Worm (Caenorhabditis elegans): Measurements from ENCODE around the gene F35H8.12.

Gene F35H8.12

ce11 chrII:9601679-9602078 is 50.0 kb downstream of the F35H8.12 start (continued):
- TF ChIP-seq vab-15 (tag; optimal IDR thresholded peaks at IDR 0.05) (peak; percentile 72), ama-1 (optimal IDR thresholded peaks at IDR 0.05) (peak; percentile 68), ceh-90 (tag; optimal IDR thresholded peaks at IDR 0.05) (no peak), isw-1 (GFP tag; IDR thresholded peaks at IDR 0.05) (no peak), unc-98 (GFP tag; IDR thresholded peaks at IDR 0.05) (no peak), ztf-4 (tag; optimal IDR thresholded peaks at IDR 0.05) (peak; percentile 80), nhr-84 (tag; optimal IDR thresholded peaks at IDR 0.05) (no peak), skn-1 (tag; optimal IDR thresholded peaks at IDR 0.05) (no peak), mef-2 (tag; optimal IDR thresholded peaks at IDR 0.05) (no peak), swsn-7 (tag; optimal IDR thresholded peaks at IDR 0.05) (peak; percentile 6), ces-1 (GFP tag; optimal IDR thresholded peaks at IDR 0.05) (no peak), lin-39 (tag; optimal IDR thresholded peaks at IDR 0.05) (peak; percentile 12), sox-4 (tag; optimal IDR thresholded peaks at IDR 0.05) (no peak), efl-3 (GFP tag; optimal IDR thresholded peaks at IDR 0.05) (no peak), mep-1 (tag; optimal IDR thresholded peaks at IDR 0.05) (peak; percentile 24)

Measured in whole organism, L1 larva.